Worm (Caenorhabditis elegans): Measurements from ENCODE around the gene M03F8.5.

The M03F8.5 gene

ce11 chrV:5955627-5956026 lies 19.0 kb upstream of the M03F8.5 start:
- TF ChIP-seq unc-42 (tag; optimal IDR thresholded peaks at IDR 0.05), result peak; percentile 74
- TF ChIP-seq dmd-4 (tag; optimal IDR thresholded peaks at IDR 0.05; ENCODE audit: borderline replicate concordance), result no peak

ce11 chrV:5954747-5955146 lies 18.2 kb upstream of the M03F8.5 start, which contains the start of gene M03F8.6:
TSS of gene M03F8.6 (minus strand) at chrV:5954847.
- TF ChIP-seq eyg-1 (tag; optimal IDR thresholded peaks at IDR 0.05), result no peak
- TF ChIP-seq C38D4.7 (GFP tag; optimal IDR thresholded peaks at IDR 0.05), result no peak
- no peak for TF ChIP-seq ceh-30 (tag; optimal IDR thresholded peaks at IDR 0.05)
- no peak for TF ChIP-seq pha-4 (tag; optimal IDR thresholded peaks at IDR 0.05)
- TF ChIP-seq ztf-16 (tag; optimal IDR thresholded peaks at IDR 0.05), result no peak
- TF ChIP-seq C08G9.2 (tag; optimal IDR thresholded peaks at IDR 0.05), result no peak
- no peak for TF ChIP-seq nfya-1 (tag; optimal IDR thresholded peaks at IDR 0.05)
- TF ChIP-seq hlh-6 (tag; optimal IDR thresholded peaks at IDR 0.05), result no peak

ce11 chrV:5953086-5953485 lies 16.5 kb upstream of the M03F8.5 start:
- TF ChIP-seq hlh-6 (tag; optimal IDR thresholded peaks at IDR 0.05) (no peak), nfya-1 (tag; optimal IDR thresholded peaks at IDR 0.05) (peak; percentile 75)

ce11 chrV:5951133-5951532 lies 14.5 kb upstream of the M03F8.5 start, which contains the start of gene M03F8.1:
TSS of gene M03F8.1 (plus strand) at chrV:5951433.
- no peak for TF ChIP-seq lim-6 (tag; optimal IDR thresholded peaks at IDR 0.05)
- TF ChIP-seq ceh-30 (tag; optimal IDR thresholded peaks at IDR 0.05), result no peak
- TF ChIP-seq gmeb-2 (tag; optimal IDR thresholded peaks at IDR 0.05), result no peak
- TF ChIP-seq ceh-2 (tag; optimal IDR thresholded peaks at IDR 0.05), result no peak
- no peak for TF ChIP-seq C38D4.7 (GFP tag; optimal IDR thresholded peaks at IDR 0.05)
- TF ChIP-seq odd-2 (tag; optimal IDR thresholded peaks at IDR 0.05), result no peak
- TF ChIP-seq fkh-6 (tag; optimal IDR thresholded peaks at IDR 0.05), result no peak
- no peak for TF ChIP-seq ets-4 (tag; optimal IDR thresholded peaks at IDR 0.05)
- no peak for TF ChIP-seq tbx-2 (tag; optimal IDR thresholded peaks at IDR 0.05)
- TF ChIP-seq rnt-1 (tag; optimal IDR thresholded peaks at IDR 0.05), result no peak
- no peak for TF ChIP-seq ceh-18 (tag; optimal IDR thresholded peaks at IDR 0.05)
- no peak for TF ChIP-seq hlh-15 (tag; optimal IDR thresholded peaks at IDR 0.05)
- TF ChIP-seq ceh-22 (tag; optimal IDR thresholded peaks at IDR 0.05), result no peak
- no peak for TF ChIP-seq mec-3 (tag; optimal IDR thresholded peaks at IDR 0.05; ENCODE audit: borderline replicate concordance)
- TF ChIP-seq madf-2 (tag; optimal IDR thresholded peaks at IDR 0.05), result no peak
- no peak for TF ChIP-seq pax-1 (tag; optimal IDR thresholded peaks at IDR 0.05)

- TF ChIP-seq sdc-2 (tag; optimal IDR thresholded peaks at IDR 0.05), result no peak
Measured at ce11 chrV:5949674-5950149, 13.1 kb upstream of the M03F8.5 start.

- TF ChIP-seq nfya-1 (tag; optimal IDR thresholded peaks at IDR 0.05) (no peak), sox-2 (GFP tag; IDR thresholded peaks at IDR 0.05) (no peak), ttx-3 (tag; optimal IDR thresholded peaks at IDR 0.05) (no peak), sox-4 (tag; optimal IDR thresholded peaks at IDR 0.05) (no peak)
Measured at ce11 chrV:5943167-5943566, 6.6 kb upstream of the M03F8.5 start, which contains the start of gene pst-1. TSS of gene pst-1 (plus strand) at chrV:5943467.

ce11 chrV:5939503-5940072 lies 3.0 kb upstream of the M03F8.5 start, which contains the start of gene syf-3:
TSS of gene syf-3 (plus strand) at chrV:5940022.
- TF ChIP-seq pha-4 (tag; optimal IDR thresholded peaks at IDR 0.05), result no peak
- TF ChIP-seq nfya-1 (tag; optimal IDR thresholded peaks at IDR 0.05), result peak; percentile 42

- TF ChIP-seq elt-2 (tag; optimal IDR thresholded peaks at IDR 0.05) (peak; percentile 55), ets-4 (tag; optimal IDR thresholded peaks at IDR 0.05) (no peak), T23F11.4 (GFP tag; optimal IDR thresholded peaks at IDR 0.05) (no peak), ceh-2 (tag; optimal IDR thresholded peaks at IDR 0.05) (no peak), ceh-48 (tag; optimal IDR thresholded peaks at IDR 0.05) (no peak)
Measured at ce11 chrV:5930588-5930987, 6.0 kb downstream of the M03F8.5 start, which contains the start of gene galt-1. TSS of gene galt-1 (plus strand) at chrV:5930905.
